Fruit fly (Drosophila melanogaster) whole organism, pupa: ENCODE results near the gene CG42300.

Experiments used
- CG10348 ChIP-seq: fragments of 200-800 bp; sonication (Bioruptor generic); IDR thresholded peaks from 2 replicates; pipeline ENCODE4 v1.3.6; 2022; ENCODE audit warnings: missing biosample characterization, missing genetic modification characterization
- CG12605 ChIP-seq: fragments of 200-800 bp; sonication (Bioruptor generic); IDR thresholded peaks from 2 replicates; pipeline ENCODE4 v1.3.6; 2022; ENCODE audit warnings: missing biosample characterization, missing genetic modification characterization
- CG13204 ChIP-seq: fragments of 200-800 bp; sonication (Bioruptor generic); optimal IDR thresholded peaks from 2 replicates; lab custom pipeline; 2018; ENCODE audit warnings: missing biosample characterization, mild to moderate bottlenecking, missing genetic modification characterization, moderate library complexity
- CG14655 ChIP-seq: fragments of 200-800 bp; sonication (Bioruptor generic); optimal IDR thresholded peaks from 3 replicates; lab custom pipeline; 2017; ENCODE audit warnings: mild to moderate bottlenecking, missing biosample characterization, missing genetic modification reagents, missing genetic modification characterization
- CG15710 ChIP-seq: fragments of 200-800 bp; sonication (Bioruptor generic); optimal IDR thresholded peaks from 2 replicates; lab custom pipeline; 2018; ENCODE audit warnings: missing biosample characterization, mild to moderate bottlenecking, missing genetic modification characterization, moderate library complexity
- CG17806 ChIP-seq: fragments of 200-800 bp; sonication (Bioruptor generic); optimal IDR thresholded peaks from 2 replicates; lab custom pipeline; 2018; ENCODE audit warnings: missing biosample characterization, mild to moderate bottlenecking, missing genetic modification characterization, moderate library complexity
- CG32121 ChIP-seq: fragments of 200-800 bp; sonication (Bioruptor generic); IDR thresholded peaks from 2 replicates; pipeline ENCODE4 v1.3.6; 2022; ENCODE audit warnings: missing biosample characterization, missing genetic modification characterization
- CG34367 ChIP-seq: fragments of 200-800 bp; sonication (Bioruptor generic); optimal IDR thresholded peaks from 2 replicates; lab custom pipeline; 2018; ENCODE audit warnings: missing biosample characterization, mild to moderate bottlenecking, missing genetic modification characterization
- CG4496 ChIP-seq: fragments of 200-800 bp; sonication (Bioruptor generic); IDR thresholded peaks from 3 replicates; pipeline ENCODE4 v1.3.6; 2022; ENCODE audit warnings: missing biosample characterization, missing genetic modification characterization
- CG8159 ChIP-seq: fragments of 200-800 bp; sonication (Bioruptor generic); optimal IDR thresholded peaks from 3 replicates; lab custom pipeline; 2018; ENCODE audit warnings: missing biosample characterization, mild to moderate bottlenecking, missing genetic modification characterization, moderate library complexity
- CG8301 ChIP-seq: fragments of 200-800 bp; sonication (Bioruptor generic); optimal IDR thresholded peaks from 2 replicates; lab custom pipeline; 2018; ENCODE audit warnings: missing biosample characterization, mild to moderate bottlenecking, missing genetic modification characterization
- CG9948 ChIP-seq: fragments of 200-800 bp; sonication (Bioruptor generic); optimal IDR thresholded peaks from 2 replicates; lab custom pipeline; 2018; ENCODE audit warnings: missing biosample characterization, mild to moderate bottlenecking, missing genetic modification characterization, moderate library complexity
- D1 ChIP-seq: fragments of 200-800 bp; sonication (Bioruptor generic); optimal IDR thresholded peaks from 2 replicates; lab custom pipeline; 2018; ENCODE audit warnings: missing biosample characterization, mild to moderate bottlenecking, missing genetic modification characterization, moderate library complexity
- EcR ChIP-seq: fragments of 200-800 bp; sonication (Bioruptor generic); optimal IDR thresholded peaks from 3 replicates; lab custom pipeline; 2019; ENCODE audit warnings: missing biosample characterization, missing genetic modification characterization, mild to moderate bottlenecking, moderate library complexity, missing genetic modification reagents
- Ets98B ChIP-seq: fragments of 200-800 bp; sonication (Bioruptor generic); IDR thresholded peaks from 2 replicates; pipeline ENCODE4 v1.3.6; 2022; ENCODE audit warnings: missing biosample characterization, missing genetic modification characterization
- Pif1A ChIP-seq: fragments of 200-800 bp; sonication (Bioruptor generic); optimal IDR thresholded peaks from 3 replicates; lab custom pipeline; 2016; ENCODE audit warnings: missing biosample characterization, missing genetic modification characterization
- Pif1B ChIP-seq: fragments of 200-800 bp; sonication (Bioruptor generic); optimal IDR thresholded peaks from 3 replicates; lab custom pipeline; 2016; ENCODE audit warnings: missing biosample characterization, missing genetic modification characterization
- Snoo ChIP-seq: fragments of 200-800 bp; sonication (Bioruptor generic); optimal IDR thresholded peaks from 3 replicates; lab custom pipeline; 2017; ENCODE audit warnings: missing biosample characterization, mild to moderate bottlenecking, missing genetic modification characterization, inconsistent platforms
- fd96Ca ChIP-seq: fragments of 200-800 bp; sonication (Bioruptor generic); IDR thresholded peaks from 3 replicates; pipeline ENCODE4 v1.3.6; 2022; ENCODE audit warnings: missing biosample characterization, missing genetic modification characterization
- gl ChIP-seq: fragments of 200-800 bp; sonication (Bioruptor generic); optimal IDR thresholded peaks from 2 replicates; lab custom pipeline; 2018; ENCODE audit warnings: missing biosample characterization, mild to moderate bottlenecking, missing genetic modification characterization
- rn ChIP-seq: fragments of 200-800 bp; sonication (Bioruptor generic); IDR thresholded peaks from 2 replicates; pipeline ENCODE4 v1.3.6; 2022; ENCODE audit warnings: missing biosample characterization, missing genetic modification characterization

The CG42300 gene

DNA sequence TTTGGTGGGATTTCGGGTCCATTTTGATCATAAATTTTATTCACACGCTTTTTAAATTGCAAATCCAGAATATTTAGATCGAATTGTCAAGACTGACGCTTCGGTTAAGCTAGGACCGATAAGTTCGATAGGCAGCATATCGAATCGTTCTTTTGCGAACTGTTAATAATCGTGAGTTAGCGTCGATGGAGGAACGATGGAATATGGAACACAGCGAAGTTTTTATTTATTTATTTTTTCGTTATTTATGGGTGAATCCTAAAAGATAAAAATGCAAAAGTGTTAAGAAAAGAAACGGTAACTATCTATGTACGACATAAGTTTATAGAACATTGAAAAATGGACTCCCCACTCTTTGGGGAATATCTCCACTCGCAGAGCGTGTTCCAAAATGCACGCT lies at the start of gene CG42300:
Gene CG42300, minus strand, starts transcription at position 101 of the 400 bp plus-strand sequence.
- TF ChIP-seq EcR (GFP tag; lab: Kevin White, UChicago), result no peak
- TF ChIP-seq CG9948 (tag; lab: Kevin White, UChicago), result no peak
- no peak for TF ChIP-seq CG15710 (tag; lab: Kevin White, UChicago)
- no peak for TF ChIP-seq Ets98B
- no peak for TF ChIP-seq rn
- TF ChIP-seq gl (tag; lab: Kevin White, UChicago), result no peak

DNA sequence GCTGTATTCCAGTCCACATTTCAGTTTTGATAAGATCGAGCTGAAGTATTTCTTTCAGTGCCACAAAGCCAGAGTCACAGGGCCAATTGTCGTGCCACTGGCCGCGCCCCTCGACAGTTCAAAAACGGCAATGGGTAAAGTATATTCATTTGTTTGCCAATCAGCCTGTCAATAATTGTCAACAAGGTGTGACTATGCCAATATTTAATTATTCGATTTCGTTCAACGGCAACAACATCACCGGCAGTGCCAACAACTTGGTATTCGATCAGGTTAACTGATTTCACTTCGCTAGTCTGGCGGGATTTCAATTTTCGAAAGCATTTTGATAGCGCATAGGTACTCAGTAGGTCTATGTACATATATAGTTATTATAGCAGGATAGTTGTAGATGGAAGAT lies 46.6 kb upstream of the CG42300 start:
- no peak for TF ChIP-seq CG4496
- TF ChIP-seq Ets98B, result no peak
- TF ChIP-seq CG9948 (tag; lab: Kevin White, UChicago), result no peak
- TF ChIP-seq CG12605 (GFP tag; lab: Robert Waterston, UW), result no peak
- no peak for TF ChIP-seq rn
- no peak for TF ChIP-seq fd96Ca (GFP tag; lab: Robert Waterston, UW)
- no peak for TF ChIP-seq Snoo (tag; lab: Kevin White, UChicago)
- no peak for TF ChIP-seq CG14655 (GFP tag; lab: Kevin White, UChicago)
- TF ChIP-seq gl (tag; lab: Kevin White, UChicago), result no peak
- TF ChIP-seq CG17806, result no peak
- no peak for TF ChIP-seq CG8159
- no peak for TF ChIP-seq D1
- TF ChIP-seq CG32121, result no peak
- no peak for TF ChIP-seq CG15710 (tag; lab: Kevin White, UChicago)
- TF ChIP-seq CG13204, result no peak

DNA sequence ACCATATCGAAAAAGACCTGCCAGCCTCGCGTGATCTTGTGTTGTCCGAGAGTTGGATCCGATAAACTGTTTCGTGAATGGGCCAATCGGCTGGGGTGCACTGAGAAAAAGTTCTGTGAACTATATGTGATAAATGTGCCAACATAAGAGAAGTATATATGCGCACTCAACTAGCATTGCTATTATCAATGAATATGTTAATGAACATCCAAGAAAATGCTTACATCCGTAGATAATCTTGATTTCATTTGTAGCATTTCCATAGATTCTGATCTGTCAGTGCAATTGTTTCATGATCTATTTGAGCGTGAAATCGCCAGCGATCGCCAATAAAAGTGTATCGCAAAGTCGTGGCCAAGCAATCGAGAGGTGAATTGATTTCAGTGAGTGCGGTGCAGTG lies 45.4 kb upstream of the CG42300 start:
- TF ChIP-seq CG13204, result no peak
- peak; percentile 48; the same call in 1 of the 2 replicates for TF ChIP-seq CG32121
- TF ChIP-seq Pif1B, result no peak
- TF ChIP-seq CG9948 (tag; lab: Kevin White, UChicago), result peak; percentile 1
- no peak for TF ChIP-seq EcR (GFP tag; lab: Kevin White, UChicago)
- 0 out of 2 replicates have a peak, but pooled peaks have one; percentile 14 for TF ChIP-seq Ets98B
- peak; percentile 32 for TF ChIP-seq CG14655 (GFP tag; lab: Kevin White, UChicago)
- no peak for TF ChIP-seq Pif1A (GFP tag; lab: Kevin White, UChicago)
- peak; percentile 54; the same call in 1 of the 3 replicates for TF ChIP-seq CG4496
- peak; percentile 24 for TF ChIP-seq CG17806
- peak; percentile 22 for TF ChIP-seq CG8301 (tag; lab: Kevin White, UChicago)
- 0 out of 3 replicates have a peak, but pooled peaks have one; percentile 20 for TF ChIP-seq fd96Ca (GFP tag; lab: Robert Waterston, UW)

DNA sequence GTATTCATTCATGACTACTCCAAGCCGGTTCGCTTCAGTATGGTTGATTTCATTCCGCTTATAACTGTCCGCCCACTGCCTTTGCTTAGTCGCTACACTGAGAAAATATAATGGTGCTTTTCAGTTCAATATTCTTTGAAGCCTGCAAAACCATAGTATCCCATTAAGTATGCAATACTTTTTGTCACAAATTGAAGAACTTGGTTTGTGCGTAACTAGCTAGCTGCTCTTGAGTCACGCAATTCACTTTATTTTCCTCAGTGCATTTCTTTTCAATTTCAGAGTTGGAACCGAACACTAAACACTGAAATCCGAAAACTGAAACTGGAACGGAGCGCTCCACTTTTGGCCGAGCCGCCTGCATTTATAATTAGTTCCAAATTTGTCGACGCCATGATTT lies 43.9 kb upstream of the CG42300 start:
- TF ChIP-seq CG34367 (tag; lab: Kevin White, UChicago) (no peak), CG8159 (no peak), D1 (no peak), CG8301 (tag; lab: Kevin White, UChicago) (peak; percentile 2), Snoo (tag; lab: Kevin White, UChicago) (no peak), CG10348 (GFP tag; lab: Robert Waterston, UW) (no peak), Ets98B (no peak), CG12605 (GFP tag; lab: Robert Waterston, UW) (peak; percentile 33; the same call in 1 of the 2 replicates), gl (tag; lab: Kevin White, UChicago) (no peak), CG4496 (peak; percentile 64; the same call in 2 of the 3 replicates), fd96Ca (GFP tag; lab: Robert Waterston, UW) (peak; percentile 79), Pif1B (no peak), CG32121 (peak; percentile 67), rn (no peak), CG17806 (no peak), CG14655 (GFP tag; lab: Kevin White, UChicago) (no peak), Pif1A (GFP tag; lab: Kevin White, UChicago) (peak; percentile 32), CG15710 (tag; lab: Kevin White, UChicago) (no peak), CG13204 (no peak), CG9948 (tag; lab: Kevin White, UChicago) (no peak), EcR (GFP tag; lab: Kevin White, UChicago) (no peak)

DNA sequence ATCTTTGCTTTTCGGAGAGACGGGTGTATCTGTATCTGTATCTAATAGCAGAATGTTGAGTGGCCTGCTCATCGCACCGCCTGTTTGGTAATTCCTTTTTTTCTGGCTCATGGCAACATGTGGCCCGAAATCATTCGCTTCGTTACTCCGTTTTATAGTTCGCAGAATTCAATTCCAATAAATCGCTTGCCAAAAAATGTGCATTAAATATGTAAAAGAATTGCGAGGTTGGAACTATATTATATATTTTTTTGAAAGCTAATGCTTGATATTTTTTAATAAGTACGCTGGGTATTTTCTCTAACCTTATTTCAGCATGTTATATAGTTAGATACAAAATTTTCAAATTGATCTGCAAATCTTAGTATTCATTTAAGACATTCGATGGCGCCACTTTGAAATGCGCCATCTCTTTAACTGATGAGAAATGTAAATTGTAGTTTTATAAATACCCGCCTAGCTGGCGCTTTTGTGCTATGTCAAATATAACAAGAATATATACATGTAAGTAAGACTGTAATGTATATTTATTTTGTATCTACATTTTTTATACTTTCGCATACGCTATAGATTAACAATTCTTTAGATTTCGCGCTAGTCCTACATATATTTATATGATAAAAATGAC lies 38.5 kb upstream of the CG42300 start:
- TF ChIP-seq fd96Ca (GFP tag; lab: Robert Waterston, UW) (no peak), EcR (GFP tag; lab: Kevin White, UChicago) (no peak), Pif1B (no peak), CG8159 (no peak), gl (tag; lab: Kevin White, UChicago) (no peak), Pif1A (GFP tag; lab: Kevin White, UChicago) (no peak), CG4496 (0 out of 3 replicates have a peak, but pooled peaks have one; percentile 4), Ets98B (peak; percentile 1; the same call in 1 of the 2 replicates), CG12605 (GFP tag; lab: Robert Waterston, UW) (no peak), D1 (no peak), CG8301 (tag; lab: Kevin White, UChicago) (no peak), CG9948 (tag; lab: Kevin White, UChicago) (no peak)

DNA sequence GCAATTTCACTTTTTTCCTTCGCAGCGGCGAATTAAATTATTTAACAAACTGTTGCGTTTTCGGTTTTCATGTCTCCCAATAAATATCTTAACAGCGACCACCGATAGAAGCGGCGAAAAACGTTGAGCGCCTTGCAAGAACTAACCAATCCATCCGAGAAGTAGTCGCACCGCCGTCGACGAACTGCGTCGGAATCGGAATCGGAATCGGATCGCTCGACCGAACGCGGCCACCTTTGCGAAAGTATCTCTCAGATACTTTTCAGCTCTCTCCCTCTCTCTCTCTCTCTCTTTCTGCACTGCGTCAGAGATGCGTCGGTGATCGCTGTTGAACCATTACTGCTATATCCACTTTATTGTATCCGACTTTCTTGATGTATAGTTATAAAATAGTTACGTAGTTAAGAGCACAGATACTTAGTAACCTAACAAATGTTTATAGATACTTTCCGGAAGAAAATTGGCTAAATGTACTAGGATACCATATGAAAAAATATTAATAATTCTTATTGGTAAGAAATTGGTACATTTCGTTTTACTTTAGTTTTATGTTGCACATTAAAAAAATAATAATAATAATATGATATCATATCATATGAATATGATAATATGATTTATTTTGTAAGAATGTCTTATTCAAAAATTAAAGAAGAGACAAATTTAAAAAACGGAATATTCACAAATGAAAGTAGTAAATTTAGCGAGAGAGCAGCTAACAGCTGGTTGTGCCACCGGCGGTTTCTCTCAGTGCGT lies 37.8 kb upstream of the CG42300 start, which contains the start of gene Chsy:
Gene Chsy, minus strand, starts transcription at position 58 of the 753 bp plus-strand sequence.
- TF ChIP-seq CG12605 (GFP tag; lab: Robert Waterston, UW) (peak; percentile 37; the same call in 1 of the 2 replicates), CG15710 (tag; lab: Kevin White, UChicago) (peak; percentile 1), EcR (GFP tag; lab: Kevin White, UChicago) (no peak), CG8159 (peak; percentile 24), CG32121 (peak; percentile 15; the same call in 1 of the 2 replicates), CG4496 (0 out of 3 replicates have a peak, but pooled peaks have one; percentile 47), CG14655 (GFP tag; lab: Kevin White, UChicago) (peak; percentile 53), CG10348 (GFP tag; lab: Robert Waterston, UW) (no peak), Snoo (tag; lab: Kevin White, UChicago) (no peak), rn (no peak), Pif1A (GFP tag; lab: Kevin White, UChicago) (no peak), CG13204 (peak; percentile 2), Pif1B (no peak), D1 (peak; percentile 3), CG8301 (tag; lab: Kevin White, UChicago) (no peak), CG17806 (no peak), CG34367 (tag; lab: Kevin White, UChicago) (no peak), fd96Ca (GFP tag; lab: Robert Waterston, UW) (peak; percentile 13; the same call in 1 of the 3 replicates), Ets98B (peak; percentile 14), gl (tag; lab: Kevin White, UChicago) (no peak), CG9948 (tag; lab: Kevin White, UChicago) (no peak)
- TF ChIP-seq, all 21 proteins: peak for 10
